Fruit fly (Drosophila melanogaster) whole organism, adult: Measurements from ENCODE around the gene Hsp60D.

ENCODE experiments used
- CG11617 ChIP-seq: fragments of 200-800 bp; sonication (Bioruptor generic); optimal IDR thresholded peaks from 2 replicates; lab custom pipeline; 2017; ENCODE audit warnings: mild to moderate bottlenecking, missing biosample characterization, missing genetic modification reagents, missing genetic modification characterization
- CG14711 ChIP-seq: fragments of 200-800 bp; sonication (Bioruptor generic); optimal IDR thresholded peaks from 2 replicates; lab custom pipeline; 2018; ENCODE audit warnings: missing biosample characterization, mild to moderate bottlenecking, missing genetic modification characterization, moderate library complexity
- CG1620 ChIP-seq: fragments of 200-800 bp; sonication (Bioruptor generic); optimal IDR thresholded peaks from 2 replicates; lab custom pipeline; 2016; ENCODE audit warnings: missing biosample characterization, missing genetic modification characterization
- CG33017 ChIP-seq: fragments of 200-800 bp; sonication (Bioruptor generic); optimal IDR thresholded peaks from 2 replicates; lab custom pipeline; 2018; ENCODE audit warnings: missing biosample characterization, mild to moderate bottlenecking, missing genetic modification characterization, moderate library complexity
- CG5204 ChIP-seq: fragments of 200-800 bp; sonication (Bioruptor generic); optimal IDR thresholded peaks from 2 replicates; lab custom pipeline; 2016; ENCODE audit warnings: missing biosample characterization, missing genetic modification characterization
- CG7045 ChIP-seq: fragments of 200-800 bp; sonication (Bioruptor generic); optimal IDR thresholded peaks from 2 replicates; lab custom pipeline; 2017; ENCODE audit warnings: missing biosample characterization, mild to moderate bottlenecking, missing genetic modification characterization
- CG7101 ChIP-seq: fragments of 200-800 bp; sonication (Bioruptor generic); optimal IDR thresholded peaks from 2 replicates; lab custom pipeline; 2018; ENCODE audit warnings: missing biosample characterization, mild to moderate bottlenecking, missing genetic modification characterization, moderate library complexity
- Clk ChIP-seq: fragments of 200-800 bp; sonication (Bioruptor generic); optimal IDR thresholded peaks from 2 replicates; lab custom pipeline; 2017; ENCODE audit warnings: missing biosample characterization, missing genetic modification characterization
- Crg-1 ChIP-seq: fragments of 200-800 bp; sonication (Bioruptor generic); optimal IDR thresholded peaks from 2 replicates; lab custom pipeline; 2016; ENCODE audit warnings: missing biosample characterization, missing genetic modification characterization
- Hr96 ChIP-seq: fragments of 200-800 bp; sonication (Bioruptor generic); optimal IDR thresholded peaks from 2 replicates; lab custom pipeline; 2016; ENCODE audit warnings: missing biosample characterization, missing genetic modification characterization
- Mnt ChIP-seq: fragments of 200-800 bp; sonication (Bioruptor generic); optimal IDR thresholded peaks from 2 replicates; lab custom pipeline; 2016; ENCODE audit warnings: missing biosample characterization, mild to moderate bottlenecking, missing genetic modification characterization
- bab1 ChIP-seq: fragments of 200-800 bp; sonication (Bioruptor generic); optimal IDR thresholded peaks from 3 replicates; lab custom pipeline; 2019; ENCODE audit warnings: missing biosample characterization, mild to moderate bottlenecking, missing genetic modification characterization, moderate library complexity
- cic ChIP-seq: fragments of 200-800 bp; sonication (Bioruptor generic); optimal IDR thresholded peaks from 2 replicates; lab custom pipeline; 2017; ENCODE audit warnings: missing biosample characterization, mild to moderate bottlenecking, missing genetic modification characterization, moderate library complexity
- cnc ChIP-seq, 2 experiments: fragments of >200 bp; optimal IDR thresholded peaks; 2 replicates each; lab custom pipeline; 2017
- kay ChIP-seq: fragments of 200-800 bp; sonication (Bioruptor generic); peaks from one replicate; lab custom pipeline; 2016; ENCODE audit warnings: missing biosample characterization, missing genetic modification characterization, borderline replicate concordance
- ovo ChIP-seq: fragments of 200-800 bp; sonication (Bioruptor generic); optimal IDR thresholded peaks from 2 replicates; lab custom pipeline; 2016; ENCODE audit warnings: missing biosample characterization, missing genetic modification characterization
- pad ChIP-seq: fragments of 200-800 bp; sonication (Bioruptor generic); optimal IDR thresholded peaks from 3 replicates; lab custom pipeline; 2017; ENCODE audit warnings: missing biosample characterization, missing genetic modification characterization, mild to moderate bottlenecking, moderate library complexity, missing genetic modification reagents
- tj ChIP-seq: fragments of 200-800 bp; sonication (Bioruptor generic); optimal IDR thresholded peaks from 3 replicates; lab custom pipeline; 2017; ENCODE audit warnings: missing biosample characterization, mild to moderate bottlenecking, missing genetic modification characterization, moderate library complexity
- toe ChIP-seq: fragments of 200-800 bp; sonication (Bioruptor generic); optimal IDR thresholded peaks from 2 replicates; lab custom pipeline; 2016; ENCODE audit warnings: missing biosample characterization, missing genetic modification characterization

Gene Hsp60D

dm6 chr2L:13414525-13415481 lies 34.5 kb downstream of the Hsp60D start, which contains the start of the genes CG16956, CG42784 and CG43850:
Gene CG16956, minus strand, starts transcription at chr2L:13414575.
Gene CG42784, plus strand, starts transcription at chr2L:13415431.
Gene CG43850, plus strand, starts transcription at chr2L:13415431.
- TF ChIP-seq bab1 (no peak), CG14711 (tag; lab: Kevin White, UChicago) (no peak), cnc (optimal IDR thresholded peaks at IDR 0.05; lab: Kevin White, UChicago) (no peak), CG5204 (GFP tag; lab: Kevin White, UChicago) (peak; percentile 19), Clk (no peak), pad (GFP tag; lab: Kevin White, UChicago) (no peak), CG33017 (no peak), ovo (GFP tag; lab: Kevin White, UChicago) (peak; percentile 0), Hr96 (GFP tag; lab: Kevin White, UChicago) (peak; percentile 6), CG11617 (GFP tag; lab: Kevin White, UChicago) (no peak), CG7101 (tag; lab: Kevin White, UChicago) (no peak), toe (GFP tag; lab: Kevin White, UChicago) (no peak), Crg-1 (GFP tag; lab: Kevin White, UChicago) (no peak), CG7045 (GFP tag; lab: Kevin White, UChicago) (peak; percentile 60)

dm6 chr2L:13412219-13412618 lies 37.1 kb downstream of the Hsp60D start, which contains the start of gene Flad2:
Gene Flad2, plus strand, starts transcription at chr2L:13412519.
- no peak for TF ChIP-seq cnc (optimal IDR thresholded peaks at IDR 0.05; lab: Kevin White, UChicago)
- no peak for TF ChIP-seq CG7045 (GFP tag; lab: Kevin White, UChicago)
- no peak for TF ChIP-seq CG1620
- TF ChIP-seq bab1, result no peak
- no peak for TF ChIP-seq Mnt (GFP tag; lab: Kevin White, UChicago)
- TF ChIP-seq CG11617 (GFP tag; lab: Kevin White, UChicago), result no peak
- TF ChIP-seq cic (GFP tag; lab: Kevin White, UChicago), result no peak
- TF ChIP-seq CG14711 (tag; lab: Kevin White, UChicago), result no peak
- TF ChIP-seq pad (GFP tag; lab: Kevin White, UChicago), result no peak

DNA sequence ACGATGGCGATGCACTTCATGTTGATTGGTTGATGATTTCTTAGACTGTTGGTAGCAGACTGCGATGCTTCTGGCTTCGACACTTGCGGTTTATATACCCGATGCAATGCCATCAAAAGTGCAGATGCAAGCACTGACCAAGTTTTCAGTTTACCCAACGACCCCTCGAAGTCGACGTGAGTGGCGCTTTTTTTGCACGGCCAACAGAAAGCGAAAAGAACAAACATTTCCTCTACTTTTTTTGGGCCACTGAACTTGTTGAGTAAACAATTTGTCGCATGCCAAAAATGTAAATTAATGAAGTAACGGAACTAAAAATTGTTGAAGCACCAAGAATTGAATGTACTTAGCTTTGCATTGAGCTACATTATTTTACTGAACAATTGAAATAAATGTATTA lies 37.7 kb downstream of the Hsp60D start, which contains the start of gene Vm34Ca:
TSS of gene Vm34Ca (minus strand) at position 66 of the 400 bp plus-strand sequence.
- TF ChIP-seq CG7101 (tag; lab: Kevin White, UChicago), result no peak
- TF ChIP-seq bab1, result peak; percentile 49
- peak; percentile 99 for TF ChIP-seq tj (GFP tag; lab: Kevin White, UChicago)
- no peak for TF ChIP-seq toe (GFP tag; lab: Kevin White, UChicago)

DNA sequence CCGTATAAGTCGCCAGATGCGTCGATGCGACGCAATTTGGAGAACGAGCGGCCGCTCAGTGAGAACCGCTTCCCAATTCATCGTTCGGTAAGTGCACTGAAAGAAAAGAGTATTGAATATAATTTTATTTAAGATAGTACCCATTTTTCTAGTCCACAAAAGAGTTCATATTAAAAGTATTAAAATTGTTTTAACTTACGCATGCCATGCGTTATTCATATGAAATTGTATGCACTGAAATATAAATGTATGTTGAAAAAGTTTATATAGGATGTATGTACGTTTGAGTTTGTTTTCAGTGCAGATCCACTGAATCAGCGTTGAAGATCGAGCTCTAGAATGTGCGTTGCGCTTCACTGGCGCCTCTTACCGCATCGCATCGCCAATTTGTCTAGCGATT lies 49.7 kb downstream of the Hsp60D start:
- peak; percentile 37 for TF ChIP-seq toe (GFP tag; lab: Kevin White, UChicago)
- peak; percentile 25 for TF ChIP-seq CG7101 (tag; lab: Kevin White, UChicago)
- TF ChIP-seq CG7045 (GFP tag; lab: Kevin White, UChicago), result no peak
- TF ChIP-seq tj (GFP tag; lab: Kevin White, UChicago), result no peak
- TF ChIP-seq CG33017, result peak; percentile 0
- TF ChIP-seq CG5204 (GFP tag; lab: Kevin White, UChicago), result peak; percentile 7
- TF ChIP-seq bab1, result peak; percentile 54

- TF ChIP-seq toe (GFP tag; lab: Kevin White, UChicago) (no peak), kay (GFP tag; lab: Kevin White, UChicago) (no peak), cnc (optimal IDR thresholded peaks at IDR 0.05; lab: Kevin White, UChicago) (no peak), CG1620 (peak; percentile 18), ovo (GFP tag; lab: Kevin White, UChicago) (peak; percentile 11), CG11617 (GFP tag; lab: Kevin White, UChicago) (peak; percentile 5), Mnt (GFP tag; lab: Kevin White, UChicago) (peak; percentile 41), CG14711 (tag; lab: Kevin White, UChicago) (peak; percentile 46), cic (GFP tag; lab: Kevin White, UChicago) (no peak), CG7045 (GFP tag; lab: Kevin White, UChicago) (peak; percentile 44), Crg-1 (GFP tag; lab: Kevin White, UChicago) (peak; percentile 50), bab1 (peak; percentile 97), CG7101 (tag; lab: Kevin White, UChicago) (peak; percentile 72), CG33017 (peak; percentile 25), pad (GFP tag; lab: Kevin White, UChicago) (peak; percentile 28)
These were observed 50.6 kb downstream of the Hsp60D start, which contains the start of the genes CG10859 and CG7110 for dm6 chr2L:13398614-13399161. Gene CG10859, minus strand, starts transcription at chr2L:13398664. Gene CG7110, plus strand, starts transcription at chr2L:13398991.
